Worm (Caenorhabditis elegans) whole organism, mixed stage, embryonic: ENCODE results near the gene set-19.

ENCODE experiments used
- ceh-39 ChIP-seq: fragments of 150-350 bp; optimal IDR thresholded peaks from 2 replicates; lab custom pipeline; 2014; ENCODE audit warnings: missing biosample characterization, missing genetic modification characterization
- ces-1 ChIP-seq: fragments of 150-350 bp; optimal IDR thresholded peaks from 2 replicates; lab custom pipeline; 2014; ENCODE audit warnings: missing biosample characterization, missing genetic modification reagents, missing genetic modification characterization
- drap-1 ChIP-seq: fragments of 200-800 bp; sonication (Bioruptor generic); optimal IDR thresholded peaks from 3 replicates; lab custom pipeline; 2018; ENCODE audit warnings: mild to moderate bottlenecking, missing genetic modification characterization, missing compliant biosample characterization
- elt-3 ChIP-seq: fragments of 150-350 bp; optimal IDR thresholded peaks from 2 replicates; lab custom pipeline; 2014; ENCODE audit warnings: missing biosample characterization, missing genetic modification characterization
- hlh-1 ChIP-seq: fragments of 150-350 bp; optimal IDR thresholded peaks from 2 replicates; lab custom pipeline; 2014; ENCODE audit warnings: missing biosample characterization, missing genetic modification reagents, missing genetic modification characterization
- lin-32 ChIP-seq: fragments of 200-800 bp; sonication (Bioruptor generic); optimal IDR thresholded peaks from 2 replicates; lab custom pipeline; 2018; ENCODE audit warnings: mild to moderate bottlenecking, missing genetic modification characterization, missing compliant biosample characterization
- lsy-2 ChIP-seq: fragments of 150-350 bp; optimal IDR thresholded peaks from 2 replicates; lab custom pipeline; 2014; ENCODE audit warnings: missing biosample characterization, missing genetic modification characterization
- nhr-12 ChIP-seq: fragments of 150-350 bp; optimal IDR thresholded peaks from 2 replicates; lab custom pipeline; 2014; ENCODE audit warnings: missing biosample characterization, missing genetic modification characterization
- nhr-76 ChIP-seq: sonication (generic microtip); optimal IDR thresholded peaks from 2 replicates; lab custom pipeline; 2017; ENCODE audit warnings: missing biosample characterization, missing genetic modification characterization
- pha-4 ChIP-seq: fragments of 150-350 bp; optimal IDR thresholded peaks from 2 replicates; lab custom pipeline; 2018; ENCODE audit warnings: missing biosample characterization, missing genetic modification reagents, missing genetic modification characterization
- sem-2 ChIP-seq: fragments of 200-800 bp; sonication (Bioruptor generic); optimal IDR thresholded peaks from 2 replicates; lab custom pipeline; 2018; ENCODE audit warnings: mild to moderate bottlenecking, missing genetic modification characterization, missing compliant biosample characterization
- unc-120 ChIP-seq: sonication (generic microtip); optimal IDR thresholded peaks from 2 replicates; lab custom pipeline; 2017; ENCODE audit warnings: missing genetic modification characterization, missing compliant biosample characterization; ENCODE audit not compliant: poor library complexity, severe bottlenecking
- unc-62 ChIP-seq: fragments of 150-350 bp; optimal IDR thresholded peaks from 2 replicates; lab custom pipeline; 2014; ENCODE audit warnings: missing biosample characterization, missing genetic modification reagents, missing genetic modification characterization

- TF ChIP-seq ceh-39 (tag; lab: Kevin White, UChicago) (no peak), lin-32 (GFP tag; lab: Kevin White, UChicago) (no peak), elt-3 (no peak), hlh-1 (no peak), drap-1 (no peak), ces-1 (no peak), unc-120 (tag; lab: Kevin White, UChicago) (no peak), pha-4 (tag; lab: Kevin White, UChicago) (no peak), lsy-2 (tag; lab: Kevin White, UChicago) (no peak), nhr-12 (tag; lab: Kevin White, UChicago) (no peak), unc-62 (GFP tag; lab: Kevin White, UChicago) (no peak), nhr-76 (tag; lab: Kevin White, UChicago) (no peak), sem-2 (GFP tag; lab: Kevin White, UChicago) (no peak)
These were observed 34.2 kb upstream of the set-19 start, which contains the start of gene cyp-43A1 for ce11 chrX:5714077-5714675.
